Fruit fly (Drosophila melanogaster): ENCODE measurements around the gene Fhos.

- TF ChIP-seq psq (GFP tag; optimal IDR thresholded peaks at IDR 0.05), result no peak
- TF ChIP-seq foxo (GFP tag; optimal IDR thresholded peaks at IDR 0.05), result no peak
- no peak for TF ChIP-seq Hr78 (GFP tag; optimal IDR thresholded peaks at IDR 0.05)
- TF ChIP-seq HLH106 (tag; optimal IDR thresholded peaks at IDR 0.05), result no peak
- no peak for TF ChIP-seq fru (GFP tag; optimal IDR thresholded peaks at IDR 0.05)
- no peak for TF ChIP-seq h (GFP tag; optimal IDR thresholded peaks at IDR 0.05)
- TF ChIP-seq GATAd (GFP tag; optimal IDR thresholded peaks at IDR 0.05), result no peak
- TF ChIP-seq ey (GFP tag; optimal IDR thresholded peaks at IDR 0.05), result no peak
- TF ChIP-seq OdsH (GFP tag; optimal IDR thresholded peaks at IDR 0.05), result no peak
- TF ChIP-seq lola (GFP tag; optimal IDR thresholded peaks at IDR 0.05), result no peak
- TF ChIP-seq Sp1 (GFP tag; optimal IDR thresholded peaks at IDR 0.05), result no peak
Observed at dm6 chr3L:8753592-8753991, at the start of gene Fhos.

Measured in whole organism, wandering third instar larva.